Fruit fly (Drosophila melanogaster): ENCODE measurements around the gene Klp31E.

Klp31E gene

DNA sequence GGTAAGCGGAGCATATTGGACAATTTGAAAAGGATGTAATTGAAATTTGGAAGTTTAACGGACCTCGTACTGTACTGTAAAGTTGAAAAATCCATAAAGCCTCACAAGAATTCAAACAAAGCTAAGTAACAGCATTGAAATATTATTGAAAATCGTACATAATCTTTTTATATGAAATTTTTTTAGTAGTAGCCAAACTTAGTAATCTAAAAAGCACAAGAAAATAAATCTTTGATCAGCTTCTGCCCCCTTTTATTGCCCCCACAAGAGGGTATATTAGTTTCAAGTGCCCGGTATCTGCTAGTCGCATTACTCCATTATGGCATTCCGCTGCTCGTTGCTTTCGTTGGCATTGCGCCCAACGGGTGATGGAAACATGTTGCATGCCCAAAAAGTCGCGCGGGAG is 53.1 kb downstream of the Klp31E start (continued):
- TF ChIP-seq CG4707 (GFP tag; optimal IDR thresholded peaks at IDR 0.05) (no peak), Rx (GFP tag; IDR thresholded peaks at IDR 0.05) (peak; percentile 26; the same call in 1 of the 2 replicates), psq (GFP tag; optimal IDR thresholded peaks at IDR 0.05) (peak; percentile 10), pho (GFP tag; optimal IDR thresholded peaks at IDR 0.05) (no peak), CG8765 (GFP tag; IDR thresholded peaks at IDR 0.05) (no peak; the same call in 1 of the 2 replicates), CG33213 (GFP tag; optimal IDR thresholded peaks at IDR 0.05) (peak; percentile 36), CG6854 (GFP tag; optimal IDR thresholded peaks at IDR 0.05) (no peak), slou (GFP tag; optimal IDR thresholded peaks at IDR 0.05) (no peak), CG2678 (tag; optimal IDR thresholded peaks at IDR 0.05) (no peak), CG2889 (GFP tag; IDR thresholded peaks at IDR 0.05) (0 out of 3 replicates have a peak, but pooled peaks have one; percentile 5), ftz-f1 (GFP tag; optimal IDR thresholded peaks at IDR 0.05) (no peak), ro (GFP tag; IDR thresholded peaks at IDR 0.05) (no peak), gsb (GFP tag; IDR thresholded peaks at IDR 0.05) (no peak), Doc3 (GFP tag; IDR thresholded peaks at IDR 0.05; ENCODE audit: partially characterized antibody) (no peak), CG30403 (GFP tag; optimal IDR thresholded peaks at IDR 0.05) (peak; percentile 75), CG32772 (GFP tag; IDR thresholded peaks at IDR 0.05) (no peak; the same call in 1 of the 2 replicates), CG5953 (GFP tag; IDR thresholded peaks at IDR 0.05) (no peak), CG12299 (tag; optimal IDR thresholded peaks at IDR 0.05) (no peak), NC2β (GFP tag; optimal IDR thresholded peaks at IDR 0.05) (peak; percentile 6), sisA (GFP tag; IDR thresholded peaks at IDR 0.05) (peak; percentile 54; the same call in 1 of the 2 replicates), tll (GFP tag; optimal IDR thresholded peaks at IDR 0.05) (peak in 1 of 2 experiments; percentile 23), az2 (GFP tag; optimal IDR thresholded peaks at IDR 0.05) (peak; percentile 60), Sox100B (GFP tag; optimal IDR thresholded peaks at IDR 0.05) (peak; percentile 82), exex (tag; optimal IDR thresholded peaks at IDR 0.05) (no peak), caup (GFP tag; optimal IDR thresholded peaks at IDR 0.05; ENCODE audit: severe bottlenecking) (no peak), ttk (GFP tag; IDR thresholded peaks at IDR 0.05) (peak; percentile 62), CkIIα-i1 (GFP tag; IDR thresholded peaks at IDR 0.05) (no peak), B-H1 (GFP tag; IDR thresholded peaks at IDR 0.05) (peak; percentile 30; the same call in 1 of the 3 replicates), wor (GFP tag; IDR thresholded peaks at IDR 0.05) (0 out of 2 replicates have a peak, but pooled peaks have one; percentile 46), eyg (GFP tag; optimal IDR thresholded peaks at IDR 0.05) (peak; percentile 16), CG34224 (GFP tag; IDR thresholded peaks at IDR 0.05; ENCODE audit: partially characterized antibody) (no peak), HLH54F (GFP tag; optimal IDR thresholded peaks at IDR 0.05) (no peak), sr (GFP tag; IDR thresholded peaks at IDR 0.05) (no peak), ci (GFP tag; IDR thresholded peaks at IDR 0.05) (no peak), tx (GFP tag; optimal IDR thresholded peaks at IDR 0.05) (no peak), Hmx (GFP tag; optimal IDR thresholded peaks at IDR 0.05) (no peak), CG6689 (GFP tag; IDR thresholded peaks at IDR 0.05) (peak; percentile 84), CG12942 (GFP tag; optimal IDR thresholded peaks at IDR 0.05) (no peak), Lim3 (GFP tag; IDR thresholded peaks at IDR 0.05) (no peak), CG14710 (tag; optimal IDR thresholded peaks at IDR 0.05) (peak; percentile 73), emc (GFP tag; optimal IDR thresholded peaks at IDR 0.05) (no peak), Optix (GFP tag; IDR thresholded peaks at IDR 0.05) (no peak), CG2199 (GFP tag; IDR thresholded peaks at IDR 0.05) (0 out of 3 replicates have a peak, but pooled peaks have one; percentile 30), CG1529 (GFP tag; optimal IDR thresholded peaks at IDR 0.05) (peak; percentile 67), Dek (tag; optimal IDR thresholded peaks at IDR 0.05) (no peak), Six4 (GFP tag; optimal IDR thresholded peaks at IDR 0.05) (peak; percentile 60), Atf6 (GFP tag; IDR thresholded peaks at IDR 0.05) (peak; percentile 20; the same call in 1 of the 2 replicates), dan (GFP tag; IDR thresholded peaks at IDR 0.05) (0 out of 2 replicates have a peak, but pooled peaks have one; percentile 24), lbe (GFP tag; optimal IDR thresholded peaks at IDR 0.05) (no peak), kay (GFP tag; optimal IDR thresholded peaks at IDR 0.05) (peak; percentile 45), gt (GFP tag; IDR thresholded peaks at IDR 0.05) (no peak), Neu2 (GFP tag; optimal IDR thresholded peaks at IDR 0.05; ENCODE audit: borderline replicate concordance) (no peak)

Measured in whole organism, embryonic.